Worm (Caenorhabditis elegans) whole organism, L1 larva: Measurements from ENCODE around the gene ZK673.6.

ENCODE experiments used
- C16A3.4 ChIP-seq: fragments of 150-350 bp; optimal IDR thresholded peaks from 2 replicates; lab custom pipeline; 2014; ENCODE audit warnings: missing biosample characterization, missing genetic modification characterization
- C34B4.2 ChIP-seq: sonication (generic microtip); optimal IDR thresholded peaks from 2 replicates; lab custom pipeline; 2017; ENCODE audit warnings: mild to moderate bottlenecking, missing genetic modification characterization, missing compliant biosample characterization
- F16B12.6 ChIP-seq: fragments of 150-350 bp; optimal IDR thresholded peaks from 2 replicates; lab custom pipeline; 2014; ENCODE audit warnings: missing biosample characterization, missing genetic modification characterization
- Y116A8C.19 ChIP-seq: sonication (generic microtip); optimal IDR thresholded peaks from 2 replicates; lab custom pipeline; 2016; ENCODE audit warnings: missing compliant biosample characterization, missing genetic modification characterization, borderline replicate concordance
- alr-1 ChIP-seq: fragments of 200-800 bp; sonication (Bioruptor generic); optimal IDR thresholded peaks from 2 replicates; lab custom pipeline; 2018; ENCODE audit warnings: borderline replicate concordance, mild to moderate bottlenecking, missing genetic modification characterization, missing compliant biosample characterization
- aly-2 ChIP-seq: fragments of 150-350 bp; optimal IDR thresholded peaks from 2 replicates; lab custom pipeline; 2014; ENCODE audit warnings: missing biosample characterization, missing genetic modification characterization
- ama-1 ChIP-seq: fragments of 150-350 bp; optimal IDR thresholded peaks from 2 replicates; lab custom pipeline; 2014
- ceh-8 ChIP-seq: fragments of 200-800 bp; sonication (Bioruptor generic); optimal IDR thresholded peaks from 2 replicates; lab custom pipeline; 2018; ENCODE audit warnings: mild to moderate bottlenecking, missing genetic modification characterization, moderate library complexity, missing compliant biosample characterization
- ceh-82 ChIP-seq, 3 experiments: fragments of 150-350 bp in 1 of 3; sonication (generic microtip) in 2 of 3; optimal IDR thresholded peaks; 2 replicates each; lab custom pipeline; 2014 to 2017; ENCODE audit warnings: missing biosample characterization in 3 of 3, missing genetic modification characterization in 3 of 3
- ceh-90 ChIP-seq: sonication (generic microtip); optimal IDR thresholded peaks from 2 replicates; lab custom pipeline; 2016; ENCODE audit warnings: missing genetic modification characterization, missing compliant biosample characterization
- dsc-1 ChIP-seq: sonication (generic microtip); optimal IDR thresholded peaks from 2 replicates; lab custom pipeline; 2016; ENCODE audit warnings: mild to moderate bottlenecking, missing genetic modification characterization, missing compliant biosample characterization
- efl-3 ChIP-seq: fragments of 200-800 bp; sonication (Bioruptor generic); optimal IDR thresholded peaks from 2 replicates; lab custom pipeline; 2018; ENCODE audit warnings: mild to moderate bottlenecking, missing genetic modification characterization, missing compliant biosample characterization
- egl-13 ChIP-seq: sonication (generic microtip); optimal IDR thresholded peaks from 2 replicates; lab custom pipeline; 2016; ENCODE audit warnings: missing genotype, missing genetic modification reagents, missing genetic modification characterization, missing compliant biosample characterization
- elt-2 ChIP-seq: sonication (generic microtip); optimal IDR thresholded peaks from 2 replicates; lab custom pipeline; 2016; ENCODE audit warnings: missing genetic modification characterization, mild to moderate bottlenecking, inconsistent platforms, missing compliant biosample characterization, missing genetic modification reagents
- elt-3 ChIP-seq, 6 experiments: fragments of 150-350 bp in 1 of 6; sonication (generic microtip); optimal IDR thresholded peaks; 2 replicates each; lab custom pipeline; 2017 to 2018; ENCODE audit warnings: missing biosample characterization in 6 of 6, missing genetic modification characterization in 6 of 6, inconsistent platforms in 1 of 6
- ets-5 ChIP-seq: fragments of 200-800 bp; sonication (Bioruptor generic); IDR thresholded peaks from 2 replicates; pipeline ENCODE4 v1.3.6; 2022; ENCODE audit warnings: missing genetic modification characterization, missing compliant biosample characterization
- grh-1 ChIP-seq: fragments of 200-800 bp; sonication (Bioruptor generic); IDR thresholded peaks from 2 replicates; pipeline ENCODE4 v1.3.6; 2022; ENCODE audit warnings: missing genetic modification reagents, missing genetic modification characterization, missing compliant biosample characterization
- hlh-4 ChIP-seq: sonication (generic microtip); optimal IDR thresholded peaks from 2 replicates; lab custom pipeline; 2016; ENCODE audit warnings: mild to moderate bottlenecking, missing genetic modification characterization, missing compliant biosample characterization
- hpl-2 ChIP-seq: fragments of 150-350 bp; optimal IDR thresholded peaks from 2 replicates; lab custom pipeline; 2014; ENCODE audit warnings: missing biosample characterization, missing genetic modification reagents, missing genetic modification characterization
- irx-1 ChIP-seq: sonication (generic microtip); optimal IDR thresholded peaks from 2 replicates; lab custom pipeline; 2016; ENCODE audit warnings: missing genetic modification characterization, missing compliant biosample characterization
- isw-1 ChIP-seq: fragments of 200-800 bp; sonication (Bioruptor generic); IDR thresholded peaks from 2 replicates; pipeline ENCODE4 v1.3.6; 2022; ENCODE audit warnings: missing genetic modification characterization, missing compliant biosample characterization
- lin-15B ChIP-seq: fragments of 150-350 bp; sonication (generic microtip); optimal IDR thresholded peaks from 3 replicates; lab custom pipeline; 2014; ENCODE audit warnings: missing biosample characterization, missing genetic modification characterization
- lin-35 ChIP-seq, 2 experiments: fragments of 150-350 bp; optimal IDR thresholded peaks; 2 replicates each; lab custom pipeline; 2014; ENCODE audit warnings: missing biosample characterization in 2 of 2, missing genetic modification characterization in 2 of 2, missing genetic modification reagents in 2 of 2
- lsy-2 ChIP-seq, 2 experiments: fragments of 150-350 bp; optimal IDR thresholded peaks; 2 replicates each; lab custom pipeline; 2014; ENCODE audit warnings: missing biosample characterization in 2 of 2, missing genetic modification characterization in 2 of 2
- mdl-1 ChIP-seq, 2 experiments: fragments of 150-350 bp; optimal IDR thresholded peaks; 2 replicates each; lab custom pipeline; 2014 to 2017; ENCODE audit warnings: missing biosample characterization in 2 of 2, missing genetic modification characterization in 2 of 2, inconsistent platforms in 1 of 2
- mep-1 ChIP-seq: fragments of 150-350 bp; optimal IDR thresholded peaks from 2 replicates; lab custom pipeline; 2014; ENCODE audit warnings: missing biosample characterization, missing genetic modification characterization
- nhr-11 ChIP-seq: fragments of 150-350 bp; optimal IDR thresholded peaks from 2 replicates; lab custom pipeline; 2014; ENCODE audit warnings: missing biosample characterization, missing genetic modification characterization
- nhr-20 ChIP-seq: sonication (generic microtip); optimal IDR thresholded peaks from 2 replicates; lab custom pipeline; 2016; ENCODE audit warnings: mild to moderate bottlenecking, missing genetic modification characterization, missing compliant biosample characterization
- nhr-237 ChIP-seq: fragments of 150-350 bp; optimal IDR thresholded peaks from 2 replicates; lab custom pipeline; 2014; ENCODE audit warnings: missing biosample characterization, missing genetic modification characterization
- nhr-28 ChIP-seq: fragments of 150-350 bp; optimal IDR thresholded peaks from 2 replicates; lab custom pipeline; 2014; ENCODE audit warnings: missing biosample characterization, missing genetic modification characterization
- nhr-47 ChIP-seq: sonication (generic microtip); optimal IDR thresholded peaks from 2 replicates; lab custom pipeline; 2016; ENCODE audit warnings: mild to moderate bottlenecking, missing genetic modification characterization, moderate library complexity, missing compliant biosample characterization
- nhr-71 ChIP-seq: sonication (generic microtip); optimal IDR thresholded peaks from 2 replicates; lab custom pipeline; 2016; ENCODE audit warnings: mild to moderate bottlenecking, missing genetic modification characterization, moderate library complexity, missing compliant biosample characterization
- nhr-77 ChIP-seq: fragments of 150-350 bp; optimal IDR thresholded peaks from 2 replicates; lab custom pipeline; 2014; ENCODE audit warnings: missing biosample characterization, missing genetic modification characterization
- pax-3 ChIP-seq: fragments of 200-800 bp; sonication (Bioruptor generic); optimal IDR thresholded peaks from 2 replicates; lab custom pipeline; 2018; ENCODE audit warnings: mild to moderate bottlenecking, missing genetic modification characterization, moderate library complexity, missing compliant biosample characterization
- pqm-1 ChIP-seq: sonication (generic microtip); optimal IDR thresholded peaks from 3 replicates; lab custom pipeline; 2017; ENCODE audit warnings: missing biosample characterization, missing genetic modification characterization
- rnt-1 ChIP-seq: sonication (generic microtip); optimal IDR thresholded peaks from 2 replicates; lab custom pipeline; 2016; ENCODE audit warnings: mild to moderate bottlenecking, missing genetic modification characterization, moderate library complexity, missing compliant biosample characterization
- skn-1 ChIP-seq: fragments of 150-350 bp; optimal IDR thresholded peaks from 2 replicates; lab custom pipeline; 2014; ENCODE audit warnings: missing biosample characterization, missing genetic modification characterization
- snu-23 ChIP-seq: sonication (generic microtip); optimal IDR thresholded peaks from 2 replicates; lab custom pipeline; 2016; ENCODE audit warnings: missing genetic modification characterization, missing compliant biosample characterization
- sptf-1 ChIP-seq: fragments of 150-350 bp; optimal IDR thresholded peaks from 2 replicates; lab custom pipeline; 2014; ENCODE audit warnings: missing biosample characterization, missing genetic modification characterization
- swsn-7 ChIP-seq: sonication (generic microtip); optimal IDR thresholded peaks from 2 replicates; lab custom pipeline; 2016; ENCODE audit warnings: missing genetic modification characterization, missing compliant biosample characterization
- tbx-2 ChIP-seq: sonication (generic microtip); optimal IDR thresholded peaks from 2 replicates; lab custom pipeline; 2016; ENCODE audit warnings: missing genetic modification characterization, missing compliant biosample characterization
- unc-130 ChIP-seq: fragments of 150-350 bp; optimal IDR thresholded peaks from 2 replicates; lab custom pipeline; 2017; ENCODE audit warnings: missing biosample characterization, missing genetic modification characterization, inconsistent platforms
- unc-62 ChIP-seq: fragments of 150-350 bp; optimal IDR thresholded peaks from 2 replicates; lab custom pipeline; 2014; ENCODE audit warnings: missing biosample characterization, missing genetic modification reagents, missing genetic modification characterization
- unc-86 ChIP-seq: sonication (generic microtip); optimal IDR thresholded peaks from 2 replicates; lab custom pipeline; 2016; ENCODE audit warnings: missing genetic modification characterization, missing compliant biosample characterization
- xbp-1 ChIP-seq: sonication (generic microtip); optimal IDR thresholded peaks from 2 replicates; lab custom pipeline; 2016; ENCODE audit warnings: missing genetic modification characterization, missing compliant biosample characterization
- zag-1 ChIP-seq: fragments of 150-350 bp; optimal IDR thresholded peaks from 2 replicates; lab custom pipeline; 2014; ENCODE audit warnings: missing biosample characterization, missing genetic modification characterization
- zip-4 ChIP-seq: fragments of 200-800 bp; sonication (Bioruptor generic); optimal IDR thresholded peaks from 2 replicates; lab custom pipeline; 2018; ENCODE audit warnings: mild to moderate bottlenecking, missing genetic modification characterization, moderate library complexity, missing compliant biosample characterization
- ztf-4 ChIP-seq: fragments of 150-350 bp; optimal IDR thresholded peaks from 2 replicates; lab custom pipeline; 2014; ENCODE audit warnings: missing biosample characterization, missing genetic modification characterization

ZK673.6 gene

ce11 chrII:10502491-10503063 is 38.4 kb upstream of the ZK673.6 start, which contains the start of gene myrf-1 (continued):
- TF ChIP-seq lin-15B (tag; lab: Kevin White, UChicago) (peak; percentile 15), C16A3.4 (tag; lab: Kevin White, UChicago) (peak; percentile 65), ceh-8 (peak; percentile 85), unc-86 (tag; lab: Kevin White, UChicago) (peak; percentile 73), alr-1 (tag; lab: Kevin White, UChicago) (no peak), ceh-82 (tag; optimal IDR thresholded peaks at IDR 0.05; lab: Kevin White, UChicago) (peak; percentile 49 to 91 (median 53)), tbx-2 (tag; lab: Kevin White, UChicago) (peak; percentile 85), zip-4 (GFP tag; lab: Kevin White, UChicago) (peak; percentile 36), snu-23 (GFP tag; lab: Kevin White, UChicago) (peak; percentile 88), aly-2 (no peak), zag-1 (tag; lab: Kevin White, UChicago) (no peak), unc-62 (no peak), nhr-11 (tag; lab: Kevin White, UChicago) (peak; percentile 84), C34B4.2 (tag; lab: Kevin White, UChicago) (no peak), ama-1 (lab: Kevin White, UChicago) (no peak), pqm-1 (no peak), elt-2 (tag; lab: Kevin White, UChicago) (peak; percentile 66), ets-5 (GFP tag; lab: Robert Waterston, UW) (no peak), egl-13 (peak; percentile 84), swsn-7 (tag; lab: Kevin White, UChicago) (peak; percentile 89), ztf-4 (tag; lab: Kevin White, UChicago) (peak; percentile 80), nhr-20 (peak; percentile 85), Y116A8C.19 (tag; lab: Kevin White, UChicago) (no peak), mep-1 (tag; lab: Kevin White, UChicago) (peak; percentile 73), grh-1 (GFP tag; lab: Robert Waterston, UW) (peak; percentile 64), nhr-28 (tag; lab: Kevin White, UChicago) (no peak), nhr-47 (tag; lab: Kevin White, UChicago) (peak; percentile 85), nhr-71 (tag; lab: Kevin White, UChicago) (peak; percentile 91), sptf-1 (tag; lab: Kevin White, UChicago) (no peak), elt-3 (tag; optimal IDR thresholded peaks at IDR 0.05; lab: Kevin White, UChicago) (peak in 1 of 6 experiments; percentile 9), pax-3 (tag; lab: Kevin White, UChicago) (peak; percentile 37), hpl-2 (GFP tag; lab: Kevin White, UChicago) (no peak), ceh-90 (tag; lab: Kevin White, UChicago) (no peak), unc-130 (tag; lab: Kevin White, UChicago) (peak; percentile 70), irx-1 (tag; lab: Kevin White, UChicago) (peak; percentile 66)
- TF ChIP-seq, all 84 proteins: peak for 55

- TF ChIP-seq nhr-71 (tag; lab: Kevin White, UChicago), result peak; percentile 58
- peak in 1 of 3 experiments; percentile 40 for TF ChIP-seq ceh-82 (tag; optimal IDR thresholded peaks at IDR 0.05; lab: Kevin White, UChicago)
- peak; percentile 18 to 41 for TF ChIP-seq lsy-2 (tag; optimal IDR thresholded peaks at IDR 0.05; lab: Kevin White, UChicago)
- no peak for TF ChIP-seq dsc-1 (tag; lab: Kevin White, UChicago)
- TF ChIP-seq F16B12.6 (tag; lab: Kevin White, UChicago), result no peak
- TF ChIP-seq unc-130 (tag; lab: Kevin White, UChicago), result no peak
- peak; percentile 61 for TF ChIP-seq nhr-20
- TF ChIP-seq unc-86 (tag; lab: Kevin White, UChicago), result no peak
- no peak for TF ChIP-seq pqm-1
- TF ChIP-seq mdl-1 (tag; optimal IDR thresholded peaks at IDR 0.05; lab: Kevin White, UChicago), result peak in 1 of 2 experiments; percentile 65
- no peak for TF ChIP-seq unc-62
- no peak for TF ChIP-seq ceh-8
- TF ChIP-seq nhr-11 (tag; lab: Kevin White, UChicago), result no peak
- TF ChIP-seq xbp-1 (tag; lab: Kevin White, UChicago), result peak; percentile 4
- TF ChIP-seq nhr-237, result no peak
- peak in 2 of 6 experiments; percentile 26 to 57 for TF ChIP-seq elt-3 (tag; optimal IDR thresholded peaks at IDR 0.05; lab: Kevin White, UChicago)
- peak; percentile 22 for TF ChIP-seq swsn-7 (tag; lab: Kevin White, UChicago)
- peak; percentile 11 for TF ChIP-seq nhr-77 (tag; lab: Kevin White, UChicago)
- TF ChIP-seq rnt-1 (tag; lab: Kevin White, UChicago), result peak; percentile 71
- TF ChIP-seq elt-2 (tag; lab: Kevin White, UChicago), result no peak
- no peak for TF ChIP-seq hlh-4 (tag; lab: Kevin White, UChicago)
- no peak for TF ChIP-seq efl-3 (GFP tag; lab: Kevin White, UChicago)
- TF ChIP-seq lin-35 (GFP tag; optimal IDR thresholded peaks at IDR 0.05; lab: Kevin White, UChicago), result peak; percentile 20 to 31
- no peak for TF ChIP-seq lin-15B (tag; lab: Kevin White, UChicago)
- no peak for TF ChIP-seq nhr-28 (tag; lab: Kevin White, UChicago)
- TF ChIP-seq mep-1 (tag; lab: Kevin White, UChicago), result peak; percentile 62
- TF ChIP-seq ceh-90 (tag; lab: Kevin White, UChicago), result no peak
- peak; percentile 8 for TF ChIP-seq skn-1 (tag; lab: Kevin White, UChicago)
- no peak for TF ChIP-seq egl-13
- no peak for TF ChIP-seq isw-1 (GFP tag; lab: Robert Waterston, UW)
Observed at ce11 chrII:10501578-10501977, 37.4 kb upstream of the ZK673.6 start.
